Worm (Caenorhabditis elegans) whole organism, L4/young adult: ENCODE measurements around the gene F58H1.3.

Experiments
- W03F9.2 ChIP-seq: fragments of 150-350 bp; optimal IDR thresholded peaks from 2 replicates; lab custom pipeline; 2014; ENCODE audit warnings: missing biosample characterization, missing genetic modification characterization
- dao-5 ChIP-seq: sonication (generic microtip); optimal IDR thresholded peaks from 2 replicates; lab custom pipeline; 2016; ENCODE audit warnings: missing genotype, missing genetic modification characterization, moderate library complexity, missing compliant biosample characterization
- him-1 ChIP-seq: sonication (generic microtip); optimal IDR thresholded peaks from 2 replicates; lab custom pipeline; 2016; ENCODE audit warnings: missing genotype, missing genetic modification reagents, missing genetic modification characterization, missing compliant biosample characterization

DNA sequence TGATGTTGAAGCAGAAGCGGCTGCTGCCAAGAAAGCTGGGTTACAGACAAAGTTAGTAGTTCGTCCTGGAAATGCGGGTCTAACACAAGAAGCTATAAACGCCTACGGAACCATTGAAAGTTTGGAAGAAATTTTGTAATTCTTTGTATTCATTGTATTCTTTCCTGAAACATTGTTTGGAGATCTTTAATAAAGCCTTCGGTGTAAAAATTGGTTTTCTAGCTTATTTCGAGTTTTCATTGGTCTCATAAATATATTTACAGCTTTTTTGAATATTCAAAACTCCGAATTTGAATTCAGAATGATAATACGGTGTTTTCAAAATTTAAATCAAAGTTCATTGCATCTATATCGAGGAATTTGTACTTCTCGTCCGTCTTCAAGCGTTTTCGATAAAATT is 1.1 kb downstream of the F58H1.3 start, which contains the start of gene F58H1.8:
- TF ChIP-seq him-1 (tag; lab: Kevin White, UChicago) (no peak), dao-5 (tag; lab: Kevin White, UChicago) (no peak), W03F9.2 (no peak)
